Worm (Caenorhabditis elegans) whole organism, L4 larva: ENCODE results near the gene F42A10.6.

ENCODE experiments used
- F26F4.8 ChIP-seq: fragments of 200-800 bp; sonication (Bioruptor generic); conservative IDR thresholded peaks from 2 replicates; pipeline ENCODE4 v1.3.6; 2022; ENCODE audit warnings: missing genetic modification characterization, missing compliant biosample characterization
- aha-1 ChIP-seq: fragments of 150-350 bp; peaks from one replicate; lab custom pipeline; 2014; ENCODE audit warnings: missing biosample characterization, missing genetic modification characterization
- aly-2 ChIP-seq: sonication (generic microtip); optimal IDR thresholded peaks from 2 replicates; lab custom pipeline; 2018; ENCODE audit warnings: missing biosample characterization, missing genetic modification characterization
- ces-1 ChIP-seq: fragments of 150-350 bp; sonication (generic microtip); optimal IDR thresholded peaks from 4 replicates; lab custom pipeline; 2014; ENCODE audit warnings: missing biosample characterization, missing genetic modification reagents, missing genetic modification characterization
- daf-12 ChIP-seq: fragments of 150-350 bp; optimal IDR thresholded peaks from 2 replicates; lab custom pipeline; 2014; ENCODE audit warnings: missing biosample characterization, missing genetic modification reagents, missing genetic modification characterization
- daf-16 ChIP-seq, 3 experiments: sonication (generic microtip); optimal IDR thresholded peaks; 2 replicates each; lab custom pipeline; 2016 to 2017; ENCODE audit warnings: missing genetic modification characterization in 3 of 3, missing genetic modification reagents in 3 of 3, mild to moderate bottlenecking in 2 of 3, missing compliant biosample characterization in 2 of 3, missing biosample characterization in 1 of 3, moderate library complexity in 1 of 3
- egl-27 ChIP-seq: sonication (generic microtip); optimal IDR thresholded peaks from 3 replicates; lab custom pipeline; 2017; ENCODE audit warnings: missing biosample characterization, missing genetic modification reagents, missing genetic modification characterization
- jun-1 ChIP-seq: fragments of 150-350 bp; optimal IDR thresholded peaks from 2 replicates; lab custom pipeline; 2014; ENCODE audit warnings: missing biosample characterization, missing genetic modification reagents, missing genetic modification characterization
- lin-39 ChIP-seq: fragments of 150-350 bp; optimal IDR thresholded peaks from 2 replicates; lab custom pipeline; 2014; ENCODE audit warnings: missing biosample characterization, missing genetic modification reagents, missing genetic modification characterization
- mep-1 ChIP-seq: fragments of 150-350 bp; sonication (generic microtip); optimal IDR thresholded peaks from 3 replicates; lab custom pipeline; 2014; ENCODE audit warnings: missing biosample characterization, missing genetic modification characterization
- nhr-48 ChIP-seq: sonication (generic microtip); optimal IDR thresholded peaks from 2 replicates; lab custom pipeline; 2016; ENCODE audit warnings: mild to moderate bottlenecking, missing genetic modification characterization, missing compliant biosample characterization
- pha-4 ChIP-seq, 2 experiments: fragments of 150-350 bp in 1 of 2; fragments of 200-800 bp in 1 of 2; sonication (Bioruptor generic) in 1 of 2; IDR thresholded peaks in 1 of 2; optimal IDR thresholded peaks in 1 of 2; 2 replicates each; pipeline versions ENCODE4 v1.3.6 to Lab custom; 2014 to 2022; ENCODE audit warnings: missing genetic modification characterization in 2 of 2, missing genetic modification reagents in 2 of 2, missing biosample characterization in 1 of 2, missing compliant biosample characterization in 1 of 2
- zip-2 ChIP-seq: fragments of 150-350 bp; optimal IDR thresholded peaks from 2 replicates; lab custom pipeline; 2014; ENCODE audit warnings: missing biosample characterization, missing genetic modification characterization

ce11 chrIII:6173020-6173597 lies 3.6 kb downstream of the F42A10.6 start, which contains the start of the genes abcf-3 and F42A10.5:
- no peak for TF ChIP-seq aly-2
- TF ChIP-seq zip-2 (tag; lab: Kevin White, UChicago): no peak
- no peak for TF ChIP-seq ces-1
- TF ChIP-seq jun-1: no peak
- no peak for TF ChIP-seq nhr-48 (tag; lab: Kevin White, UChicago)
- TF ChIP-seq pha-4 (GFP tag; IDR thresholded peaks at IDR 0.05; lab: Robert Waterston, UW): no peak
- peak; percentile 30 for TF ChIP-seq pha-4 (tag; optimal IDR thresholded peaks at IDR 0.05; lab: Kevin White, UChicago)
- TF ChIP-seq F26F4.8 (GFP tag; lab: Robert Waterston, UW): no peak
- peak; percentile 71 for TF ChIP-seq mep-1 (tag; lab: Kevin White, UChicago)
- TF ChIP-seq daf-16 (GFP tag; optimal IDR thresholded peaks at IDR 0.05; lab: Kevin White, UChicago): no peak
- TF ChIP-seq daf-16 (tag; optimal IDR thresholded peaks at IDR 0.05; lab: Kevin White, UChicago): peak; percentile 22
- TF ChIP-seq daf-12 (tag; lab: Kevin White, UChicago): no peak
- TF ChIP-seq egl-27 (tag; lab: Kevin White, UChicago): no peak
- TF ChIP-seq lin-39: no peak
- TF ChIP-seq aha-1 (tag; lab: Kevin White, UChicago): no peak
